Worm (Caenorhabditis elegans) whole organism, young adult: ENCODE data around the gene sqv-2.
A peak's percentile ranks its signal among the peaks of the same experiment; 100 is the strongest.

Source experiments
- B0336.3 ChIP-seq: fragments of 200-800 bp; sonication (Bioruptor generic); IDR thresholded peaks from 2 replicates; pipeline ENCODE4 v1.3.6; 2022; ENCODE audit warnings: missing genetic modification characterization, missing compliant biosample characterization
- C17E4.6 ChIP-seq: fragments of 200-800 bp; sonication (Bioruptor generic); IDR thresholded peaks from 2 replicates; pipeline ENCODE4 v1.3.6; 2022; ENCODE audit warnings: missing genetic modification reagents, missing genetic modification characterization, missing compliant biosample characterization
- D2030.7 ChIP-seq: fragments of 200-800 bp; sonication (Bioruptor generic); IDR thresholded peaks from 2 replicates; pipeline ENCODE4 v1.3.6; 2022; ENCODE audit warnings: missing genetic modification reagents, missing genetic modification characterization, missing compliant biosample characterization
- F23B12.7 ChIP-seq: sonication (generic microtip); optimal IDR thresholded peaks from 2 replicates; lab custom pipeline; 2017; ENCODE audit warnings: missing genetic modification characterization, mild to moderate bottlenecking, missing compliant biosample characterization, antibody characterized with exemption, moderate library complexity; ENCODE audit not compliant: insufficient read depth
- F33H1.4 ChIP-seq: fragments of 200-800 bp; sonication (Bioruptor generic); IDR thresholded peaks from 2 replicates; pipeline ENCODE4 v1.3.6; 2022; ENCODE audit warnings: missing genetic modification reagents, missing genetic modification characterization, missing compliant biosample characterization
- F52B5.7 ChIP-seq: sonication (generic microtip); optimal IDR thresholded peaks from 2 replicates; lab custom pipeline; 2016; ENCODE audit warnings: mild to moderate bottlenecking, missing genetic modification characterization, missing compliant biosample characterization
- Y56A3A.18 ChIP-seq: fragments of 200-800 bp; sonication (Bioruptor generic); IDR thresholded peaks from 2 replicates; pipeline ENCODE4 v1.3.6; 2022; ENCODE audit warnings: missing genetic modification reagents, missing genetic modification characterization, missing compliant biosample characterization
- athp-1 ChIP-seq: sonication (generic microtip); optimal IDR thresholded peaks from 2 replicates; lab custom pipeline; 2017; ENCODE audit warnings: mild to moderate bottlenecking, missing genetic modification characterization, missing compliant biosample characterization
- bed-1 ChIP-seq: fragments of 200-800 bp; sonication (Bioruptor generic); IDR thresholded peaks from 2 replicates; pipeline ENCODE4 v1.3.6; 2022; ENCODE audit warnings: missing genetic modification reagents, missing genetic modification characterization, missing compliant biosample characterization
- cebp-1 ChIP-seq, 2 experiments: fragments of 200-800 bp in 1 of 2; sonication (Bioruptor generic) in 1 of 2; sonication (generic microtip) in 1 of 2; IDR thresholded peaks in 1 of 2; optimal IDR thresholded peaks in 1 of 2; 2 replicates each; pipeline versions ENCODE4 v1.3.6 to Lab custom; 2017 to 2022; ENCODE audit warnings: missing compliant biosample characterization in 2 of 2, missing genetic modification characterization in 2 of 2, mild to moderate bottlenecking in 1 of 2, missing genetic modification reagents in 1 of 2, moderate library complexity in 1 of 2
- cebp-2 ChIP-seq: fragments of 200-800 bp; sonication (Bioruptor generic); IDR thresholded peaks from 2 replicates; pipeline ENCODE4 v1.3.6; 2022; ENCODE audit warnings: missing genetic modification characterization, missing compliant biosample characterization
- ceh-27 ChIP-seq: fragments of 200-800 bp; sonication (Bioruptor generic); optimal IDR thresholded peaks from 2 replicates; lab custom pipeline; 2018; ENCODE audit warnings: mild to moderate bottlenecking, missing genetic modification characterization, moderate library complexity, missing compliant biosample characterization
- ceh-91 ChIP-seq: fragments of 200-800 bp; sonication (Bioruptor generic); IDR thresholded peaks from 2 replicates; pipeline ENCODE4 v1.3.6; 2022; ENCODE audit warnings: missing genetic modification reagents, missing genetic modification characterization, missing compliant biosample characterization
- die-1 ChIP-seq: sonication (generic microtip); optimal IDR thresholded peaks from 2 replicates; lab custom pipeline; 2016; ENCODE audit warnings: missing genotype, mild to moderate bottlenecking, missing genetic modification characterization, missing compliant biosample characterization
- efl-1 ChIP-seq: fragments of 150-350 bp; optimal IDR thresholded peaks from 2 replicates; lab custom pipeline; 2014; ENCODE audit warnings: missing biosample characterization, missing genetic modification reagents, missing genetic modification characterization
- egl-44 ChIP-seq: fragments of 200-800 bp; sonication (Bioruptor generic); IDR thresholded peaks from 2 replicates; pipeline ENCODE4 v1.3.6; 2022; ENCODE audit warnings: missing genetic modification reagents, missing genetic modification characterization, missing compliant biosample characterization
- ekl-4 ChIP-seq: fragments of 200-800 bp; sonication (Bioruptor generic); IDR thresholded peaks from 2 replicates; pipeline ENCODE4 v1.3.6; 2022; ENCODE audit warnings: missing genetic modification reagents, missing genetic modification characterization, missing compliant biosample characterization
- ets-4 ChIP-seq: fragments of 200-800 bp; sonication (Bioruptor generic); optimal IDR thresholded peaks from 2 replicates; lab custom pipeline; 2018; ENCODE audit warnings: mild to moderate bottlenecking, missing genetic modification characterization, missing compliant biosample characterization
- fkh-3 ChIP-seq: sonication (generic microtip); optimal IDR thresholded peaks from 2 replicates; lab custom pipeline; 2016; ENCODE audit warnings: mild to moderate bottlenecking, missing genetic modification characterization, missing compliant biosample characterization
- him-1 ChIP-seq: sonication (generic microtip); optimal IDR thresholded peaks from 2 replicates; lab custom pipeline; 2016; ENCODE audit warnings: missing genotype, missing genetic modification reagents, missing genetic modification characterization, missing compliant biosample characterization
- hsf-1 ChIP-seq: fragments of 200-800 bp; sonication (Bioruptor generic); IDR thresholded peaks from 2 replicates; pipeline ENCODE4 v1.3.6; 2022; ENCODE audit warnings: missing genetic modification reagents, missing genetic modification characterization, missing compliant biosample characterization
- let-526 ChIP-seq: fragments of 200-800 bp; sonication (Bioruptor generic); IDR thresholded peaks from 2 replicates; pipeline ENCODE4 v1.3.6; 2022; ENCODE audit warnings: missing genetic modification reagents, missing genetic modification characterization, missing compliant biosample characterization
- let-607 ChIP-seq, 2 experiments: fragments of 200-800 bp in 1 of 2; sonication (Bioruptor generic) in 1 of 2; sonication (generic microtip) in 1 of 2; optimal IDR thresholded peaks; 2 replicates each; lab custom pipeline; 2016 to 2018; ENCODE audit warnings: mild to moderate bottlenecking in 2 of 2, missing compliant biosample characterization in 2 of 2, missing genetic modification characterization in 2 of 2, moderate library complexity in 2 of 2, missing genotype in 1 of 2
- lin-35 ChIP-seq, 3 experiments: fragments of 150-350 bp in 2 of 3; sonication (generic microtip) in 1 of 3; optimal IDR thresholded peaks; 2 replicates each; lab custom pipeline; 2014 to 2018; ENCODE audit warnings: missing biosample characterization in 3 of 3, missing genetic modification characterization in 3 of 3, missing genetic modification reagents in 3 of 3
- lin-54 ChIP-seq: fragments of 200-800 bp; sonication (Bioruptor generic); optimal IDR thresholded peaks from 2 replicates; lab custom pipeline; 2018; ENCODE audit warnings: mild to moderate bottlenecking, missing genetic modification characterization, missing compliant biosample characterization
- madf-10 ChIP-seq: sonication (generic microtip); optimal IDR thresholded peaks from 2 replicates; lab custom pipeline; 2016; ENCODE audit warnings: mild to moderate bottlenecking, missing genetic modification characterization, missing compliant biosample characterization
- madf-3 ChIP-seq: fragments of 200-800 bp; sonication (Bioruptor generic); IDR thresholded peaks from 2 replicates; pipeline ENCODE4 v1.3.6; 2022; ENCODE audit warnings: missing genetic modification reagents, missing genetic modification characterization, missing compliant biosample characterization
- nfya-1 ChIP-seq: sonication (generic microtip); optimal IDR thresholded peaks from 2 replicates; lab custom pipeline; 2017; ENCODE audit warnings: antibody characterized with exemption, missing compliant biosample characterization, missing genetic modification characterization, borderline replicate concordance; ENCODE audit not compliant: insufficient read depth
- nhr-120 ChIP-seq: fragments of 200-800 bp; sonication (Bioruptor generic); IDR thresholded peaks from 2 replicates; pipeline ENCODE4 v1.3.6; 2022; ENCODE audit warnings: missing genetic modification characterization, missing compliant biosample characterization
- nhr-179 ChIP-seq: sonication (generic microtip); optimal IDR thresholded peaks from 2 replicates; lab custom pipeline; 2016; ENCODE audit warnings: mild to moderate bottlenecking, missing genetic modification characterization, missing compliant biosample characterization
- somi-1 ChIP-seq: fragments of 200-800 bp; sonication (Bioruptor generic); optimal IDR thresholded peaks from 2 replicates; lab custom pipeline; 2018; ENCODE audit warnings: mild to moderate bottlenecking, missing genetic modification characterization, missing compliant biosample characterization
- tbp1 ChIP-seq: fragments of 200-800 bp; sonication (Bioruptor generic); optimal IDR thresholded peaks from 2 replicates; lab custom pipeline; 2018; ENCODE audit warnings: mild to moderate bottlenecking, missing genetic modification characterization, missing compliant biosample characterization
- tbx-9 ChIP-seq: sonication (generic microtip); optimal IDR thresholded peaks from 2 replicates; lab custom pipeline; 2016; ENCODE audit warnings: borderline replicate concordance, missing genetic modification characterization, inconsistent platforms, missing compliant biosample characterization
- tlf-1 ChIP-seq: fragments of 200-800 bp; sonication (Bioruptor generic); optimal IDR thresholded peaks from 2 replicates; lab custom pipeline; 2018; ENCODE audit warnings: mild to moderate bottlenecking, missing genetic modification characterization, missing compliant biosample characterization
- zfh-2 ChIP-seq: fragments of 200-800 bp; sonication (Bioruptor generic); conservative IDR thresholded peaks from 2 replicates; pipeline ENCODE4 v1.3.6; 2022; ENCODE audit warnings: missing genetic modification reagents, missing genetic modification characterization, missing compliant biosample characterization
- zim-3 ChIP-seq: sonication (generic microtip); optimal IDR thresholded peaks from 2 replicates; lab custom pipeline; 2017; ENCODE audit warnings: mild to moderate bottlenecking, missing genetic modification characterization, moderate library complexity, missing compliant biosample characterization
- ztf-26 ChIP-seq: sonication (generic microtip); optimal IDR thresholded peaks from 2 replicates; lab custom pipeline; 2017; ENCODE audit warnings: missing genetic modification characterization, missing compliant biosample characterization

Gene sqv-2

ce11 chrII:2867701-2868100 lies 26.5 kb downstream of the sqv-2 start, which contains the start of gene Y110A2AL.2:
Y110A2AL.2 (plus strand) TSS chrII:2868001.
- no peak for TF ChIP-seq lin-54 (GFP tag; lab: Kevin White, UChicago)
- no peak for TF ChIP-seq bed-1

DNA sequence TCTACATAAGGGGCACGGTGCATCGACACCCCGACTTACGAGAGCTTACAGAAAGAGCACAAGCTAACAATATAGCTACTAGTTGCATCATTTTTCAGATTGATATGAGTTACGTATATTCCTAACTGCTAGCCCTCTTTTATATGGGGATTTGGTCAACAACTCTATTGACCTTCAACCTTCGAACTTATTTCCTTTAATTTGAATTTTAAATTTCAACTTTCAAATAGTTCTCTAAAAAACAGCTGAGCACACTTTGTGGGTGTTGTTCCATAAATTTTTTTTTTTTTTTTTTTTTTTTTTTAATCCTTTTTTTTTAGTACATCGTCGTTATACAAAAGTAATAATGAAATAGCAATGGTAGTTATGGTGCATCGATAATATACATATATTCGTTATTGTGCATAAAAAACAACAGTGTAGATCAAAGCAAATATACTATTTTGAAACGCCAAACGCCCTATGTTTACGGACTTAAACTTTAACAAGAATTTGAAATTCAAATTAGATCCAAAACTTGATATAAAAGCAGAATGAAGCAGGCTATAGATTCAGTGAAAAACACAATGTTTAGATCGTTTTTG lies 27.6 kb downstream of the sqv-2 start, which contains the start of the genes Y110A2AL.9 and Y110A2AL.3:
Gene Y110A2AL.9, minus strand, starts transcription at position 101 of the 584 bp plus-strand sequence.
Gene Y110A2AL.3, plus strand, starts transcription at position 534 of the 584 bp plus-strand sequence.
- TF ChIP-seq efl-1 (GFP tag; lab: Kevin White, UChicago), result no peak

DNA sequence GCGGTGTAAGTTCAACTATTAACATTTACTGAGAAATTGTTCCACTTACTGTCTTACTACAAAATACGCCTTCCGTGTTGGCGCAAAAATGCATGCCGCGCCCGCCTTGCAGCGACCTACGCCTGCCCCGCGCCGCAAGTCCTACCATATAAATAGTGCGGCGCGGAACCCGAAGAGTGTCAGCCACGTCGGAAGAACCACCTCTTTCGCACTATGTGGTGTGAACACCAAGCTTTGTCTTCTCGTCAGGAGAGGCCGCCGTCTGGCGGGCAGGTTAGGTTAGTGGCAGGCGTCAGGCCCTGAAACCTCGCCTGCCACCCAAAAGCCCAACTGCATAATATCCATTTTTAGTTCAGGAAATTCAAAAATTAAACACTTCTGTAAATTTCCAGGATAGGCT lies 28.8 kb downstream of the sqv-2 start:
- TF ChIP-seq zfh-2, result peak; percentile 55; the same call in 1 of the 2 replicates
- TF ChIP-seq nhr-179, result no peak
- TF ChIP-seq nhr-120 (GFP tag; lab: Robert Waterston, UW), result 0 out of 2 replicates have a peak, but pooled peaks have one; percentile 28

- TF ChIP-seq tbp1 (no peak), cebp-1 (GFP tag; IDR thresholded peaks at IDR 0.05; lab: Robert Waterston, UW) (no peak), cebp-1 (tag; optimal IDR thresholded peaks at IDR 0.05; lab: Kevin White, UChicago) (no peak), let-607 (tag; optimal IDR thresholded peaks at IDR 0.05; lab: Kevin White, UChicago) (no peak), him-1 (tag; lab: Kevin White, UChicago) (no peak), ekl-4 (GFP tag; lab: Robert Waterston, UW) (no peak), madf-10 (tag; lab: Kevin White, UChicago) (no peak), tlf-1 (GFP tag; lab: Kevin White, UChicago) (no peak), F33H1.4 (GFP tag; lab: Robert Waterston, UW) (no peak), somi-1 (GFP tag; lab: Kevin White, UChicago) (no peak), lin-35 (GFP tag; optimal IDR thresholded peaks at IDR 0.05; lab: Kevin White, UChicago) (no peak), Y56A3A.18 (GFP tag; lab: Robert Waterston, UW) (no peak), let-526 (GFP tag; lab: Robert Waterston, UW) (no peak), die-1 (no peak)
Observed at ce11 chrII:2864229-2864628, 30.0 kb downstream of the sqv-2 start, which contains the start of gene Y110A2AL.5. Y110A2AL.5 (plus strand) TSS chrII:2864529.

- no peak for TF ChIP-seq madf-3
- TF ChIP-seq ztf-26 (tag; lab: Kevin White, UChicago), result no peak
- TF ChIP-seq egl-44 (GFP tag; lab: Robert Waterston, UW), result no peak
- TF ChIP-seq C17E4.6 (GFP tag; lab: Robert Waterston, UW), result no peak
- no peak for TF ChIP-seq F52B5.7 (tag; lab: Kevin White, UChicago)
- TF ChIP-seq cebp-1 (GFP tag; IDR thresholded peaks at IDR 0.05; lab: Robert Waterston, UW), result no peak
- no peak for TF ChIP-seq cebp-1 (tag; optimal IDR thresholded peaks at IDR 0.05; lab: Kevin White, UChicago)
- no peak for TF ChIP-seq hsf-1 (GFP tag; lab: Robert Waterston, UW)
Observed at ce11 chrII:2862557-2863035, 31.6 kb downstream of the sqv-2 start.

DNA sequence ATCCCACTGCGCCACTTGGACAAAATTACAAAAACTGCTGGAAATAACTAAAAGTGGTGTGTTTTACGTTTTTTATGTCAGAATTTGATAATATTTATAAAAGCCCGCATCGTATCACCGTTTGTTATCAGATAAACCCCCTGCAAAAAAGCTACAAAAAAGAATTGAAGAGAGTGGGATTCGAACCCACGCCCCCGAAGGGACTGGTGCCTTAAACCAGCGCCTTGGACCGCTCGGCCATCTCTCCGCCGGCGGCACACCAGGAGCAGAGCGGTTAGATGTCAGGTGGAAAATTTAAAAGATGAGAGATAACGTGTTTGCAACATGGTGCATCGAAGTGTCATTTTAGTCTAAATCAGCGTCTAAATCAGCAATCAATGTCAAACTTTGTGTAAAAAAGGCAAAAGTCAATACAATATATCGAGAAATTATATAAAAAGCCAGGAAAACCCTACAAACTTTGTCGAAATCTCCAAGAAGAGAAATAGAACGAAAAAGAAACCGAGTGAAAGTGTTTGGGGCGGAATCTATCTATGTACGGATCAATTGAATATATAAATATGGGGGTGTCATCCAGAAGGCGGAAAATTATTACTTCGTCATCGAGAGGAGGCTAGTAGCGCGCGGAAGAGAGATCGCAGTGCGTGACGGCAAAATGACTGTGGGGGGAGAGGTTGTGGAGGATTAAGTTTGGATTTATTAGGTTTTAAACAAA lies 32.7 kb downstream of the sqv-2 start:
- TF ChIP-seq ceh-27 (GFP tag; lab: Kevin White, UChicago), result no peak
- TF ChIP-seq hsf-1 (GFP tag; lab: Robert Waterston, UW), result no peak
- 0 out of 2 replicates have a peak, but pooled peaks have one; percentile 39 for TF ChIP-seq ceh-91
- TF ChIP-seq nfya-1 (tag; lab: Kevin White, UChicago), result no peak
- peak; percentile 78 for TF ChIP-seq D2030.7 (GFP tag; lab: Robert Waterston, UW)
- TF ChIP-seq fkh-3 (tag; lab: Kevin White, UChicago), result no peak
- TF ChIP-seq B0336.3, result peak; percentile 56; the same call in 1 of the 2 replicates
- TF ChIP-seq tbx-9 (tag; lab: Kevin White, UChicago), result no peak
- no peak for TF ChIP-seq zim-3 (tag; lab: Kevin White, UChicago)
- TF ChIP-seq cebp-2, result no peak
- no peak for TF ChIP-seq let-526 (GFP tag; lab: Robert Waterston, UW)
- TF ChIP-seq F23B12.7 (tag; lab: Kevin White, UChicago), result peak; percentile 31
- no peak for TF ChIP-seq ets-4 (GFP tag; lab: Kevin White, UChicago)
- TF ChIP-seq athp-1 (tag; lab: Kevin White, UChicago), result peak; percentile 3
